Fruit fly (Drosophila melanogaster): ENCODE results near the gene Ilp2.

dm6 chr3L:9760151-9760749 lies 39.2 kb upstream of the Ilp2 start, which contains the start of gene CG42268:
- TF ChIP-seq psq (GFP tag; optimal IDR thresholded peaks at IDR 0.05) (no peak), pan (optimal IDR thresholded peaks at IDR 0.05) (no peak), jim (GFP tag; optimal IDR thresholded peaks at IDR 0.05) (no peak), h (GFP tag; optimal IDR thresholded peaks at IDR 0.05) (no peak), Sp1 (GFP tag; optimal IDR thresholded peaks at IDR 0.05) (no peak)

Measured in whole organism, wandering third instar larva.